Fruit fly (Drosophila melanogaster): ENCODE results near the gene dj-1beta.

dj-1beta gene

dm6 chr3R:30810274-30810813, 3.4 kb downstream of the dj-1beta start:
- no peak for TF ChIP-seq ttk (optimal IDR thresholded peaks at IDR 0.05)
- TF ChIP-seq Myc (optimal IDR thresholded peaks at IDR 0.05): no peak
- no peak for TF ChIP-seq psq (optimal IDR thresholded peaks at IDR 0.05)
- no peak for TF ChIP-seq h (optimal IDR thresholded peaks at IDR 0.05)
- no peak for TF ChIP-seq Sin3A (optimal IDR thresholded peaks at IDR 0.05)
- no peak for TF ChIP-seq insv (optimal IDR thresholded peaks at IDR 0.05)

- TF ChIP-seq h (optimal IDR thresholded peaks at IDR 0.05): no peak
- no peak for TF ChIP-seq Myc (optimal IDR thresholded peaks at IDR 0.05)
- no peak for TF ChIP-seq insv (optimal IDR thresholded peaks at IDR 0.05)
- no peak for TF ChIP-seq Sin3A (optimal IDR thresholded peaks at IDR 0.05)
- TF ChIP-seq ttk (optimal IDR thresholded peaks at IDR 0.05): no peak
- no peak for TF ChIP-seq psq (optimal IDR thresholded peaks at IDR 0.05)
These were observed 4.5 kb downstream of the dj-1beta start for dm6 chr3R:30811300-30812022.

- no peak for TF ChIP-seq Sin3A (optimal IDR thresholded peaks at IDR 0.05)
- no peak for TF ChIP-seq psq (optimal IDR thresholded peaks at IDR 0.05)
- TF ChIP-seq Myc (optimal IDR thresholded peaks at IDR 0.05): no peak
- no peak for TF ChIP-seq insv (optimal IDR thresholded peaks at IDR 0.05)
These were observed 5.1 kb downstream of the dj-1beta start for dm6 chr3R:30812023-30812345.

dm6 chr3R:30812401-30813207, 5.7 kb downstream of the dj-1beta start:
- TF ChIP-seq ttk (optimal IDR thresholded peaks at IDR 0.05) (no peak), insv (optimal IDR thresholded peaks at IDR 0.05) (no peak), h (optimal IDR thresholded peaks at IDR 0.05) (no peak), Sin3A (optimal IDR thresholded peaks at IDR 0.05) (no peak), Myc (optimal IDR thresholded peaks at IDR 0.05) (no peak), psq (optimal IDR thresholded peaks at IDR 0.05) (no peak)

dm6 chr3R:30813903-30814339, 7.0 kb downstream of the dj-1beta start:
- TF ChIP-seq insv (optimal IDR thresholded peaks at IDR 0.05) (no peak), psq (optimal IDR thresholded peaks at IDR 0.05) (no peak), ttk (optimal IDR thresholded peaks at IDR 0.05) (no peak), Sin3A (optimal IDR thresholded peaks at IDR 0.05) (no peak), h (optimal IDR thresholded peaks at IDR 0.05) (no peak), Myc (optimal IDR thresholded peaks at IDR 0.05) (no peak)

- TF ChIP-seq psq (optimal IDR thresholded peaks at IDR 0.05) (no peak), Myc (optimal IDR thresholded peaks at IDR 0.05) (no peak), ttk (optimal IDR thresholded peaks at IDR 0.05) (no peak), Sin3A (optimal IDR thresholded peaks at IDR 0.05) (no peak), insv (optimal IDR thresholded peaks at IDR 0.05) (no peak), h (optimal IDR thresholded peaks at IDR 0.05) (no peak)
These were observed 7.8 kb downstream of the dj-1beta start for dm6 chr3R:30814597-30815252.

- TF ChIP-seq psq (optimal IDR thresholded peaks at IDR 0.05) (no peak), insv (optimal IDR thresholded peaks at IDR 0.05) (no peak), ttk (optimal IDR thresholded peaks at IDR 0.05) (no peak), h (optimal IDR thresholded peaks at IDR 0.05) (no peak), Sin3A (optimal IDR thresholded peaks at IDR 0.05) (no peak), Myc (optimal IDR thresholded peaks at IDR 0.05) (no peak)
These were observed 9.3 kb downstream of the dj-1beta start for dm6 chr3R:30816200-30816599.

- no peak for TF ChIP-seq h (optimal IDR thresholded peaks at IDR 0.05)
- no peak for TF ChIP-seq insv (optimal IDR thresholded peaks at IDR 0.05)
- TF ChIP-seq psq (optimal IDR thresholded peaks at IDR 0.05): no peak
- TF ChIP-seq Sin3A (optimal IDR thresholded peaks at IDR 0.05): no peak
- TF ChIP-seq Myc (optimal IDR thresholded peaks at IDR 0.05): no peak
- TF ChIP-seq ttk (optimal IDR thresholded peaks at IDR 0.05): no peak
These were observed 10.3 kb downstream of the dj-1beta start for dm6 chr3R:30817246-30817645.

dm6 chr3R:30820707-30821319, 13.9 kb downstream of the dj-1beta start:
- TF ChIP-seq psq (optimal IDR thresholded peaks at IDR 0.05): no peak
- no peak for TF ChIP-seq insv (optimal IDR thresholded peaks at IDR 0.05)
- TF ChIP-seq h (optimal IDR thresholded peaks at IDR 0.05): no peak
- no peak for TF ChIP-seq ttk (optimal IDR thresholded peaks at IDR 0.05)
- no peak for TF ChIP-seq Myc (optimal IDR thresholded peaks at IDR 0.05)
- no peak for TF ChIP-seq Sin3A (optimal IDR thresholded peaks at IDR 0.05)

dm6 chr3R:30821968-30822449, 15.1 kb downstream of the dj-1beta start:
- TF ChIP-seq psq (optimal IDR thresholded peaks at IDR 0.05) (no peak), h (optimal IDR thresholded peaks at IDR 0.05) (no peak), Myc (optimal IDR thresholded peaks at IDR 0.05) (no peak), Sin3A (optimal IDR thresholded peaks at IDR 0.05) (no peak), ttk (optimal IDR thresholded peaks at IDR 0.05) (no peak), insv (optimal IDR thresholded peaks at IDR 0.05) (no peak)

- TF ChIP-seq insv (optimal IDR thresholded peaks at IDR 0.05): no peak
- TF ChIP-seq psq (optimal IDR thresholded peaks at IDR 0.05): no peak
- TF ChIP-seq ttk (optimal IDR thresholded peaks at IDR 0.05): no peak
- TF ChIP-seq h (optimal IDR thresholded peaks at IDR 0.05): no peak
- TF ChIP-seq Myc (optimal IDR thresholded peaks at IDR 0.05): no peak
These were observed 20.6 kb downstream of the dj-1beta start, which contains the start of gene CG15544 for dm6 chr3R:30827544-30827943. CG15544 (plus strand) TSS chr3R:30827819.
